Fruit fly (Drosophila melanogaster): Measurements from ENCODE around the gene CG6040.

CG6040 gene

dm6 chr3R:19096299-19097048, at the start of gene CG6040:
CG6040 (plus strand) TSS chr3R:19096961.
- peak; percentile 9 for TF ChIP-seq h (GFP tag; optimal IDR thresholded peaks at IDR 0.05)
- peak; percentile 27 for TF ChIP-seq br (GFP tag; optimal IDR thresholded peaks at IDR 0.05)
- TF ChIP-seq GATAd (GFP tag; optimal IDR thresholded peaks at IDR 0.05): no peak
- TF ChIP-seq HLH106 (tag; optimal IDR thresholded peaks at IDR 0.05): no peak
- no peak for TF ChIP-seq pan (optimal IDR thresholded peaks at IDR 0.05)
- peak; percentile 1 for TF ChIP-seq CG9705 (GFP tag; optimal IDR thresholded peaks at IDR 0.05)
- TF ChIP-seq Jra (GFP tag; optimal IDR thresholded peaks at IDR 0.05): no peak
- TF ChIP-seq Sp1 (GFP tag; optimal IDR thresholded peaks at IDR 0.05): peak; percentile 43
- TF ChIP-seq fru (GFP tag; optimal IDR thresholded peaks at IDR 0.05): no peak
- TF ChIP-seq dsf (GFP tag; optimal IDR thresholded peaks at IDR 0.05; ENCODE audit: borderline replicate concordance): no peak
- peak; percentile 43 for TF ChIP-seq Vsx2 (GFP tag; optimal IDR thresholded peaks at IDR 0.05; ENCODE audit: partially characterized antibody)
- TF ChIP-seq woc (GFP tag; optimal IDR thresholded peaks at IDR 0.05): no peak
- no peak for TF ChIP-seq foxo (GFP tag; optimal IDR thresholded peaks at IDR 0.05)
- peak; percentile 59 for TF ChIP-seq Dif (GFP tag; optimal IDR thresholded peaks at IDR 0.05; ENCODE audit: partially characterized antibody)
- TF ChIP-seq Myc (optimal IDR thresholded peaks at IDR 0.05): peak; percentile 50
- no peak for TF ChIP-seq lola (GFP tag; optimal IDR thresholded peaks at IDR 0.05)
- no peak for TF ChIP-seq usp (GFP tag; optimal IDR thresholded peaks at IDR 0.05)
- TF ChIP-seq Rel (GFP tag; optimal IDR thresholded peaks at IDR 0.05): no peak
- peak; percentile 55 for TF ChIP-seq Rel (tag; optimal IDR thresholded peaks at IDR 0.05)
- peak; percentile 11 for TF ChIP-seq ey (GFP tag; optimal IDR thresholded peaks at IDR 0.05)
- TF ChIP-seq Dfd (GFP tag; optimal IDR thresholded peaks at IDR 0.05): no peak
- peak; percentile 7 for TF ChIP-seq Hnf4 (GFP tag; optimal IDR thresholded peaks at IDR 0.05)
- TF ChIP-seq tai (GFP tag; optimal IDR thresholded peaks at IDR 0.05): peak; percentile 57
- peak; percentile 55 for TF ChIP-seq sv (GFP tag; optimal IDR thresholded peaks at IDR 0.05)
- no peak for TF ChIP-seq sage (GFP tag; optimal IDR thresholded peaks at IDR 0.05)
- TF ChIP-seq Abd-B (GFP tag; optimal IDR thresholded peaks at IDR 0.05): no peak
- peak; percentile 68 for TF ChIP-seq jim (GFP tag; optimal IDR thresholded peaks at IDR 0.05)
- TF ChIP-seq Mio (GFP tag; optimal IDR thresholded peaks at IDR 0.05): no peak
- no peak for TF ChIP-seq N (GFP tag; optimal IDR thresholded peaks at IDR 0.05)
- TF ChIP-seq dmrt93B (GFP tag; optimal IDR thresholded peaks at IDR 0.05): no peak
- TF ChIP-seq dl (GFP tag; optimal IDR thresholded peaks at IDR 0.05; ENCODE audit: insufficient read depth in 1 of 2, partially characterized antibody in 2 of 2): no peak
- TF ChIP-seq CG32264 (GFP tag; optimal IDR thresholded peaks at IDR 0.05): no peak
- TF ChIP-seq rgr (GFP tag; optimal IDR thresholded peaks at IDR 0.05): no peak
- TF ChIP-seq psq (GFP tag; optimal IDR thresholded peaks at IDR 0.05): no peak
- TF ChIP-seq Hr78 (GFP tag; optimal IDR thresholded peaks at IDR 0.05): no peak
- no peak for TF ChIP-seq OdsH (GFP tag; optimal IDR thresholded peaks at IDR 0.05)
- no peak for TF ChIP-seq brk (GFP tag; optimal IDR thresholded peaks at IDR 0.05)
- TF ChIP-seq Hr83 (GFP tag; optimal IDR thresholded peaks at IDR 0.05; ENCODE audit: poor library complexity, severe bottlenecking): peak; percentile 7
- no peak for TF ChIP-seq CrebA (GFP tag; optimal IDR thresholded peaks at IDR 0.05; ENCODE audit: borderline replicate concordance)

- TF ChIP-seq h (GFP tag; optimal IDR thresholded peaks at IDR 0.05): peak; percentile 74
- TF ChIP-seq psq (GFP tag; optimal IDR thresholded peaks at IDR 0.05): no peak
- TF ChIP-seq Dif (GFP tag; optimal IDR thresholded peaks at IDR 0.05; ENCODE audit: partially characterized antibody): peak; percentile 5
Observed at dm6 chr3R:19051247-19051646, 45.5 kb upstream of the CG6040 start.

dm6 chr3R:19052475-19052874, 44.3 kb upstream of the CG6040 start:
- TF ChIP-seq Jra (GFP tag; optimal IDR thresholded peaks at IDR 0.05) (no peak), Dfd (GFP tag; optimal IDR thresholded peaks at IDR 0.05) (no peak), Hr78 (GFP tag; optimal IDR thresholded peaks at IDR 0.05) (no peak), pan (optimal IDR thresholded peaks at IDR 0.05) (no peak), sage (GFP tag; optimal IDR thresholded peaks at IDR 0.05) (no peak), h (GFP tag; optimal IDR thresholded peaks at IDR 0.05) (no peak), N (GFP tag; optimal IDR thresholded peaks at IDR 0.05) (no peak), CG32264 (GFP tag; optimal IDR thresholded peaks at IDR 0.05) (no peak), foxo (GFP tag; optimal IDR thresholded peaks at IDR 0.05) (no peak), GATAd (GFP tag; optimal IDR thresholded peaks at IDR 0.05) (no peak), Abd-B (GFP tag; optimal IDR thresholded peaks at IDR 0.05) (no peak), br (GFP tag; optimal IDR thresholded peaks at IDR 0.05) (no peak), ey (GFP tag; optimal IDR thresholded peaks at IDR 0.05) (no peak), woc (GFP tag; optimal IDR thresholded peaks at IDR 0.05) (no peak), dl (GFP tag; optimal IDR thresholded peaks at IDR 0.05; ENCODE audit: insufficient read depth in 1 of 2, partially characterized antibody in 2 of 2) (no peak), rgr (GFP tag; optimal IDR thresholded peaks at IDR 0.05) (no peak), Hr83 (GFP tag; optimal IDR thresholded peaks at IDR 0.05; ENCODE audit: poor library complexity, severe bottlenecking) (no peak)
